Fruit fly (Drosophila melanogaster) Kc167 (cell line): ENCODE measurements around the gene escl.

Experiments
- Myc ChIP-seq: fragments of >200 bp; optimal IDR thresholded peaks from 2 replicates; lab custom pipeline; 2017; ENCODE audit warnings: missing external identifiers
- Sin3A ChIP-seq: fragments of >200 bp; optimal IDR thresholded peaks from 2 replicates; lab custom pipeline; 2018; ENCODE audit warnings: missing external identifiers
- h ChIP-seq: fragments of >200 bp; optimal IDR thresholded peaks from 3 replicates; lab custom pipeline; 2018; ENCODE audit warnings: missing external identifiers
- insv ChIP-seq: fragments of >200 bp; optimal IDR thresholded peaks from 3 replicates; lab custom pipeline; 2018; ENCODE audit warnings: missing external identifiers
- psq ChIP-seq: fragments of >200 bp; optimal IDR thresholded peaks from 2 replicates; lab custom pipeline; 2017; ENCODE audit warnings: missing external identifiers
- ttk ChIP-seq: sonication (Bioruptor generic); optimal IDR thresholded peaks from 2 replicates; lab custom pipeline; 2017; ENCODE audit warnings: missing external identifiers

The escl gene

dm6 chr2L:12013741-12014393 lies 23.1 kb downstream of the escl start:
- no peak for TF ChIP-seq ttk
- TF ChIP-seq Myc (lab: Kevin White, UChicago), result no peak
- TF ChIP-seq psq (lab: Kevin White, UChicago), result no peak
- no peak for TF ChIP-seq insv (lab: Kevin White, UChicago)
- TF ChIP-seq Sin3A (lab: Kevin White, UChicago), result no peak
- no peak for TF ChIP-seq h

DNA sequence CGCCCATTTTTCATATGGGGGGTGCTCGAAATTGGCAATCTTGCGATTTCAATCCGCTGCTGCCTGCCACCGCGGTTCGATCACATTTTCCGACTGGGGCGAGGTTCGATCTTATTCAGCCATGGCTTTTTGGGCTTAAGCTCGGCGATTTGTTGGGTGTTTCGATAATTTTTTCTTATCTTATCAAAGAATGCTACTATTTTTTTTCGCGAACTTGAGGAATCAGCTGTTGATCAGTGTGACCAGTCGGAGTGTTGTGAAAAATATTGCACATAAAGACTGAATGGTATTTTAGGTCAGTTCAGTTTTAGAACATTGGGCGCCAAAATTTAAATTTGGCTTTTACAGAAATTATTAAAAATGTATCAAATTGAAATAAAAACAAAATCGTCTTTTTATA lies 30.0 kb downstream of the escl start, which contains the start of gene Wdr81:
Gene Wdr81 (minus strand): TSS at position 226 of the 400 bp plus-strand sequence.
- TF ChIP-seq ttk (no peak), h (no peak), insv (lab: Kevin White, UChicago) (no peak)

- TF ChIP-seq Myc (lab: Kevin White, UChicago) (no peak), Sin3A (lab: Kevin White, UChicago) (no peak), insv (lab: Kevin White, UChicago) (no peak), h (no peak), ttk (no peak), psq (lab: Kevin White, UChicago) (no peak)
These were observed 30.5 kb downstream of the escl start for dm6 chr2L:12021193-12021592.

- TF ChIP-seq psq (lab: Kevin White, UChicago) (no peak), Sin3A (lab: Kevin White, UChicago) (no peak), h (no peak), insv (lab: Kevin White, UChicago) (no peak), Myc (lab: Kevin White, UChicago) (no peak), ttk (no peak)
These were observed 33.4 kb downstream of the escl start for dm6 chr2L:12024104-12024503.

- no peak for TF ChIP-seq ttk
- TF ChIP-seq Myc (lab: Kevin White, UChicago), result no peak
- no peak for TF ChIP-seq psq (lab: Kevin White, UChicago)
- no peak for TF ChIP-seq Sin3A (lab: Kevin White, UChicago)
- no peak for TF ChIP-seq h
- TF ChIP-seq insv (lab: Kevin White, UChicago), result no peak
These were observed 34.8 kb downstream of the escl start for dm6 chr2L:12025505-12025904.

- no peak for TF ChIP-seq ttk
- TF ChIP-seq insv (lab: Kevin White, UChicago), result no peak
- no peak for TF ChIP-seq Sin3A (lab: Kevin White, UChicago)
These were observed 36.0 kb downstream of the escl start for dm6 chr2L:12026458-12027431.

- no peak for TF ChIP-seq h
- TF ChIP-seq Myc (lab: Kevin White, UChicago), result no peak
- TF ChIP-seq psq (lab: Kevin White, UChicago), result no peak
- TF ChIP-seq Sin3A (lab: Kevin White, UChicago), result no peak
- TF ChIP-seq ttk, result no peak
- no peak for TF ChIP-seq insv (lab: Kevin White, UChicago)
These were observed 36.7 kb downstream of the escl start, which contains the start of gene dmGlut for dm6 chr2L:12027435-12027834. dmGlut (plus strand) TSS chr2L:12027438.

DNA sequence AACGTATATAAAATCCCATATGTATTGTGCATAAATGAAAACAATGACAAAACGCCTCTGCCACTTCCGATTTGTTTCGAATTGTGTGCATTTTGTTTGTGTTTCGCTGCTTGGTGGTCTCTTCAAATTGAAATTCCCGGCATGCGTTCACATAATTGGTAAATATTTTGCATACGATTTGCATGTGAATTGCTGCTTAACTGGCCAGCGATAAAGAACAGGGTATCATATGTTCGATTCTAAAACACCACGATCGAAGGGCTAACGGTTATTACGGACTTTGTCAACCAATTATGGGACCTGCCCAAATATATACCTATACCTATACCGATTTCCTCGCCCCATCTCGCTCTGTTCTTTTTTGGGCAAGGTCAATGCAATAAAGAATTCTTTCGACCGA lies 37.4 kb downstream of the escl start:
- no peak for TF ChIP-seq ttk
- TF ChIP-seq h, result no peak
- no peak for TF ChIP-seq insv (lab: Kevin White, UChicago)
- TF ChIP-seq Sin3A (lab: Kevin White, UChicago), result no peak
- no peak for TF ChIP-seq psq (lab: Kevin White, UChicago)
- TF ChIP-seq Myc (lab: Kevin White, UChicago), result no peak

dm6 chr2L:12028808-12029207 lies 38.1 kb downstream of the escl start:
- TF ChIP-seq insv (lab: Kevin White, UChicago) (no peak), psq (lab: Kevin White, UChicago) (no peak), h (no peak), Myc (lab: Kevin White, UChicago) (no peak), ttk (no peak), Sin3A (lab: Kevin White, UChicago) (no peak)

dm6 chr2L:12029594-12030197 lies 39.0 kb downstream of the escl start:
- no peak for TF ChIP-seq Sin3A (lab: Kevin White, UChicago)
- TF ChIP-seq ttk, result no peak
- TF ChIP-seq psq (lab: Kevin White, UChicago), result no peak
- TF ChIP-seq Myc (lab: Kevin White, UChicago), result no peak
- no peak for TF ChIP-seq insv (lab: Kevin White, UChicago)
- TF ChIP-seq h, result no peak

- TF ChIP-seq insv (lab: Kevin White, UChicago), result no peak
- TF ChIP-seq ttk, result no peak
- TF ChIP-seq Sin3A (lab: Kevin White, UChicago), result no peak
- no peak for TF ChIP-seq psq (lab: Kevin White, UChicago)
- no peak for TF ChIP-seq h
- TF ChIP-seq Myc (lab: Kevin White, UChicago), result no peak
These were observed 39.9 kb downstream of the escl start for dm6 chr2L:12030552-12031131.
